Fruit fly (Drosophila melanogaster) whole organism, embryonic: Measurements from ENCODE around the gene CG10628.
A peak's percentile ranks its signal among the peaks of the same experiment; 100 is the strongest.

Experiments used
- ATbp ChIP-seq: fragments of 200-800 bp; sonication (Bioruptor generic); optimal IDR thresholded peaks from 2 replicates; lab custom pipeline; 2017; ENCODE audit warnings: missing biosample characterization, mild to moderate bottlenecking, missing genetic modification characterization, missing genetic modification reagents
- BtbVII ChIP-seq: fragments of 200-800 bp; sonication (Bioruptor generic); optimal IDR thresholded peaks from 3 replicates; lab custom pipeline; 2017; ENCODE audit warnings: missing biosample characterization, mild to moderate bottlenecking, missing genetic modification characterization
- CG11085 ChIP-seq: fragments of 200-800 bp; sonication (Bioruptor generic); IDR thresholded peaks from 2 replicates; pipeline ENCODE4 v1.3.6; 2022; ENCODE audit warnings: missing biosample characterization, missing genetic modification characterization
- CG12219 ChIP-seq: fragments of 200-800 bp; sonication (Bioruptor generic); optimal IDR thresholded peaks from 3 replicates; lab custom pipeline; 2018; ENCODE audit warnings: missing biosample characterization, mild to moderate bottlenecking, missing genetic modification characterization
- CG12391 ChIP-seq: fragments of 200-800 bp; sonication (Bioruptor generic); optimal IDR thresholded peaks from 3 replicates; lab custom pipeline; 2018; ENCODE audit warnings: missing biosample characterization, mild to moderate bottlenecking, missing genetic modification characterization, moderate library complexity
- CG13775 ChIP-seq: fragments of 200-800 bp; sonication (Bioruptor generic); optimal IDR thresholded peaks from 3 replicates; lab custom pipeline; 2017; ENCODE audit warnings: missing biosample characterization, mild to moderate bottlenecking, missing genetic modification characterization
- CG14667 ChIP-seq: fragments of 200-800 bp; sonication (Bioruptor generic); IDR thresholded peaks from 2 replicates; pipeline ENCODE4 v1.3.6; 2022; ENCODE audit warnings: missing biosample characterization, missing genetic modification characterization
- CG14710 ChIP-seq: fragments of 200-800 bp; sonication (Bioruptor generic); optimal IDR thresholded peaks from 3 replicates; lab custom pipeline; 2019; ENCODE audit warnings: missing biosample characterization, mild to moderate bottlenecking, missing genetic modification characterization, moderate library complexity
- CG14965 ChIP-seq: fragments of 200-800 bp; sonication (Bioruptor generic); optimal IDR thresholded peaks from 2 replicates; lab custom pipeline; 2016; ENCODE audit warnings: missing biosample characterization, missing genetic modification characterization, borderline replicate concordance
- CG1647 ChIP-seq: fragments of 200-800 bp; sonication (Bioruptor generic); optimal IDR thresholded peaks from 3 replicates; lab custom pipeline; 2016; ENCODE audit warnings: missing biosample characterization, missing genetic modification characterization
- CG17829 ChIP-seq: fragments of 200-800 bp; optimal IDR thresholded peaks from 2 replicates; lab custom pipeline; 2019; ENCODE audit warnings: missing biosample characterization, mild to moderate bottlenecking, missing genetic modification characterization, moderate library complexity
- CG2116 ChIP-seq: fragments of 200-800 bp; sonication (Bioruptor generic); optimal IDR thresholded peaks from 3 replicates; lab custom pipeline; 2018; ENCODE audit warnings: missing biosample characterization, mild to moderate bottlenecking, missing genetic modification characterization
- CG31224 ChIP-seq: fragments of 200-800 bp; sonication (Bioruptor generic); IDR thresholded peaks from 2 replicates; pipeline ENCODE4 v1.3.6; 2022; ENCODE audit warnings: missing biosample characterization, missing genetic modification characterization
- CG3281 ChIP-seq: fragments of 200-800 bp; sonication (Bioruptor generic); optimal IDR thresholded peaks from 3 replicates; lab custom pipeline; 2017; ENCODE audit warnings: missing biosample characterization, mild to moderate bottlenecking, missing genetic modification characterization
- CG42726 ChIP-seq: fragments of 200-800 bp; sonication (Bioruptor generic); IDR thresholded peaks from 2 replicates; pipeline ENCODE4 v1.3.6; 2022; ENCODE audit warnings: missing biosample characterization, missing genetic modification characterization; ENCODE audit not compliant: partially characterized antibody
- CG6683 ChIP-seq: fragments of 200-800 bp; sonication (Bioruptor generic); optimal IDR thresholded peaks from 2 replicates; lab custom pipeline; 2017; ENCODE audit warnings: missing biosample characterization, mild to moderate bottlenecking, missing genetic modification characterization, missing genetic modification reagents
- CG6765 ChIP-seq: fragments of 200-800 bp; sonication (Bioruptor generic); optimal IDR thresholded peaks from 3 replicates; lab custom pipeline; 2017; ENCODE audit warnings: missing biosample characterization, mild to moderate bottlenecking, missing genetic modification characterization
- CG6791 ChIP-seq: fragments of 200-800 bp; sonication (Bioruptor generic); IDR thresholded peaks from 3 replicates; pipeline ENCODE4 v1.3.6; 2022; ENCODE audit warnings: missing biosample characterization, missing genetic modification characterization; ENCODE audit not compliant: partially characterized antibody
- CG6854 ChIP-seq: fragments of 200-800 bp; sonication (Bioruptor generic); optimal IDR thresholded peaks from 3 replicates; lab custom pipeline; 2017; ENCODE audit warnings: missing biosample characterization, mild to moderate bottlenecking, missing genetic modification characterization
- CG7271 ChIP-seq: fragments of 200-800 bp; sonication (Bioruptor generic); optimal IDR thresholded peaks from 2 replicates; lab custom pipeline; 2018; ENCODE audit warnings: missing biosample characterization, mild to moderate bottlenecking, missing genetic modification characterization, moderate library complexity
- CG7357 ChIP-seq: fragments of 200-800 bp; sonication (Bioruptor generic); IDR thresholded peaks from 3 replicates; pipeline ENCODE4 v1.3.6; 2022; ENCODE audit warnings: missing biosample characterization, missing genetic modification characterization
- CG8359 ChIP-seq: fragments of 200-800 bp; sonication (Bioruptor generic); optimal IDR thresholded peaks from 2 replicates; lab custom pipeline; 2017; ENCODE audit warnings: missing biosample characterization, mild to moderate bottlenecking, missing genetic modification characterization, borderline replicate concordance
- CG8944 ChIP-seq: fragments of 200-800 bp; sonication (Bioruptor generic); optimal IDR thresholded peaks from 3 replicates; lab custom pipeline; 2016; ENCODE audit warnings: missing biosample characterization, missing genetic modification characterization
- D ChIP-seq, 2 experiments: fragments of 200-800 bp in 1 of 2; fragments of >200 bp in 1 of 2; sonication (Bioruptor generic) in 1 of 2; optimal IDR thresholded peaks; 2 replicates in 1 of 2; 3 replicates in 1 of 2; lab custom pipeline; 2017; ENCODE audit warnings: mild to moderate bottlenecking in 1 of 2, missing biosample characterization in 1 of 2, missing genetic modification characterization in 1 of 2, missing genetic modification reagents in 1 of 2
- Dref ChIP-seq: fragments of 200-800 bp; sonication (Bioruptor generic); IDR thresholded peaks from 2 replicates; pipeline ENCODE4 v1.3.6; 2022; ENCODE audit warnings: missing biosample characterization, missing genetic modification characterization
- E2f2 ChIP-seq: fragments of 200-800 bp; sonication (Bioruptor generic); IDR thresholded peaks from 2 replicates; pipeline ENCODE4 v1.3.6; 2022; ENCODE audit warnings: missing biosample characterization, missing genetic modification characterization
- ERR ChIP-seq: fragments of 200-800 bp; sonication (Bioruptor generic); optimal IDR thresholded peaks from 2 replicates; lab custom pipeline; 2016; ENCODE audit warnings: missing biosample characterization, missing genetic modification characterization
- Ets97D ChIP-seq: fragments of 200-800 bp; sonication (Bioruptor generic); optimal IDR thresholded peaks from 3 replicates; lab custom pipeline; 2016; ENCODE audit warnings: missing biosample characterization, missing genetic modification characterization
- Hr78 ChIP-seq, 2 experiments: fragments of 200-800 bp in 1 of 2; fragments of >200 bp in 1 of 2; sonication (Bioruptor generic) in 1 of 2; optimal IDR thresholded peaks; 2 replicates each; lab custom pipeline; 2017 to 2019; ENCODE audit warnings: missing biosample characterization in 2 of 2, missing genetic modification characterization in 2 of 2, mild to moderate bottlenecking in 1 of 2, moderate library complexity in 1 of 2
- Jarid2 ChIP-seq: fragments of 200-800 bp; sonication (Bioruptor generic); optimal IDR thresholded peaks from 3 replicates; lab custom pipeline; 2017; ENCODE audit warnings: mild to moderate bottlenecking, missing biosample characterization, missing genetic modification reagents, missing genetic modification characterization
- Med ChIP-seq: fragments of 200-800 bp; sonication (Bioruptor generic); peaks from one replicate; lab custom pipeline; 2016; ENCODE audit warnings: missing biosample characterization, missing genetic modification characterization, mild to moderate bottlenecking, inconsistent platforms, moderate library complexity
- Meics ChIP-seq: fragments of 200-800 bp; sonication (Bioruptor generic); optimal IDR thresholded peaks from 2 replicates; lab custom pipeline; 2017; ENCODE audit warnings: missing biosample characterization, mild to moderate bottlenecking, missing genetic modification characterization
- NC2β ChIP-seq: fragments of 200-800 bp; sonication (Bioruptor generic); optimal IDR thresholded peaks from 2 replicates; lab custom pipeline; 2016; ENCODE audit warnings: missing biosample characterization, missing genetic modification characterization
- Tbp ChIP-seq: fragments of >200 bp; optimal IDR thresholded peaks from 2 replicates; lab custom pipeline; 2018; ENCODE audit warnings: missing biosample characterization, missing genetic modification characterization
- Usf ChIP-seq: fragments of 200-800 bp; sonication (Bioruptor generic); optimal IDR thresholded peaks from 2 replicates; lab custom pipeline; 2017; ENCODE audit warnings: missing genotype, missing biosample characterization, missing genetic modification characterization
- aop ChIP-seq: fragments of 200-800 bp; sonication (Bioruptor generic); IDR thresholded peaks from 2 replicates; pipeline ENCODE4 v1.3.6; 2022; ENCODE audit warnings: missing biosample characterization, missing genetic modification characterization
- ash1 ChIP-seq: fragments of 200-800 bp; sonication (Bioruptor generic); optimal IDR thresholded peaks from 2 replicates; lab custom pipeline; 2018; ENCODE audit warnings: missing biosample characterization, mild to moderate bottlenecking, missing genetic modification characterization
- bbx ChIP-seq: fragments of 200-800 bp; sonication (Bioruptor generic); IDR thresholded peaks from 2 replicates; pipeline ENCODE4 v1.3.6; 2022; ENCODE audit warnings: missing biosample characterization, missing genetic modification characterization; ENCODE audit not compliant: partially characterized antibody
- crp ChIP-seq, 2 experiments: fragments of 200-800 bp; sonication (Bioruptor generic); optimal IDR thresholded peaks; 2 replicates in 1 of 2; 3 replicates in 1 of 2; lab custom pipeline; 2017; ENCODE audit warnings: missing biosample characterization in 2 of 2, missing genetic modification characterization in 2 of 2, mild to moderate bottlenecking in 1 of 2, moderate library complexity in 1 of 2
- disco-r ChIP-seq: fragments of 200-800 bp; sonication (Bioruptor generic); optimal IDR thresholded peaks from 2 replicates; lab custom pipeline; 2016; ENCODE audit warnings: missing biosample characterization, missing genetic modification characterization
- ems ChIP-seq: fragments of 200-800 bp; sonication (Bioruptor generic); optimal IDR thresholded peaks from 3 replicates; lab custom pipeline; 2016; ENCODE audit warnings: missing biosample characterization, missing genetic modification characterization
- jigr1 ChIP-seq: fragments of 200-800 bp; sonication (Bioruptor generic); IDR thresholded peaks from 3 replicates; pipeline ENCODE4 v1.3.6; 2022; ENCODE audit warnings: missing biosample characterization, missing genetic modification characterization
- mirr ChIP-seq: fragments of 200-800 bp; sonication (Bioruptor generic); optimal IDR thresholded peaks from 3 replicates; lab custom pipeline; 2018; ENCODE audit warnings: missing biosample characterization, mild to moderate bottlenecking, missing genetic modification characterization
- nau ChIP-seq: fragments of 200-800 bp; sonication (Bioruptor generic); optimal IDR thresholded peaks from 3 replicates; lab custom pipeline; 2017; ENCODE audit warnings: missing biosample characterization, mild to moderate bottlenecking, missing genetic modification characterization, missing genetic modification reagents
- otp ChIP-seq: fragments of 200-800 bp; sonication (Bioruptor generic); IDR thresholded peaks from 3 replicates; pipeline ENCODE4, ENCODE4 v1.3.6; 2022; ENCODE audit warnings: missing biosample characterization, missing genetic modification characterization
- pfk ChIP-seq: fragments of 200-800 bp; sonication (Bioruptor generic); optimal IDR thresholded peaks from 2 replicates; lab custom pipeline; 2018; ENCODE audit warnings: missing biosample characterization, mild to moderate bottlenecking, missing genetic modification characterization, moderate library complexity
- psq ChIP-seq: fragments of 200-800 bp; sonication (Bioruptor generic); optimal IDR thresholded peaks from 2 replicates; lab custom pipeline; 2017; ENCODE audit warnings: missing biosample characterization, missing genetic modification characterization
- pzg ChIP-seq: fragments of 200-800 bp; sonication (Bioruptor generic); optimal IDR thresholded peaks from 3 replicates; lab custom pipeline; 2018; ENCODE audit warnings: missing biosample characterization, mild to moderate bottlenecking, missing genetic modification characterization, moderate library complexity
- schlank ChIP-seq: fragments of 200-800 bp; sonication (Bioruptor generic); optimal IDR thresholded peaks from 2 replicates; lab custom pipeline; 2018; ENCODE audit warnings: missing biosample characterization, mild to moderate bottlenecking, missing genetic modification characterization
- tin ChIP-seq: fragments of 200-800 bp; sonication (Bioruptor generic); optimal IDR thresholded peaks from 3 replicates; lab custom pipeline; 2016; ENCODE audit warnings: missing biosample characterization, missing genetic modification characterization

Gene CG10628

DNA sequence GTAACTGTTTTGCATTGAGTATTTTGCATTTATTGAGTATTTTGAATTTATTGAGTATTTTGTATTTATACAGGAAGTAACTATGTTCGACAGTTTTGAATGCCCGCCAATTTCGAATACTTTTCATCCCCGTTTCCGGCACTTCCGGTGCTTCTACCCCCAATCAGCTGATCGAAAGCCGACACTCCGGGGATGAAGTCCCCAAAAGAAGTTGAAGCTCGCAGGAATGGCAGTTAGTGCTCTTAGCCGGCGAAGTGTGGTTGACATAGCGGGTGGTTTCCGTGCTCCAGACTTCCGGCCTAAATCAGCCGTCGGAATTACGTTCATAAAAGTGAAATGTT, 37.7 kb upstream of the CG10628 start, which contains the start of gene sick (continued):
- TF ChIP-seq jigr1 (GFP tag; lab: Robert Waterston, UW) (no peak), pzg (GFP tag; lab: Kevin White, UChicago) (no peak), mirr (peak; percentile 27), ems (GFP tag; lab: Kevin White, UChicago) (no peak), disco-r (GFP tag; lab: Kevin White, UChicago) (no peak), CG42726 (GFP tag; lab: Robert Waterston, UW) (no peak), CG7357 (GFP tag; lab: Robert Waterston, UW) (0 out of 3 replicates have a peak, but pooled peaks have one; percentile 1), CG3281 (GFP tag; lab: Kevin White, UChicago) (peak; percentile 58), CG6683 (GFP tag; lab: Kevin White, UChicago) (peak; percentile 7), tin (no peak), CG31224 (0 out of 2 replicates have a peak, but pooled peaks have one; percentile 7), Hr78 (GFP tag; optimal IDR thresholded peaks at IDR 0.05; lab: Kevin White, UChicago) (no peak), CG14965 (GFP tag; lab: Kevin White, UChicago) (no peak), CG11085 (GFP tag; lab: Robert Waterston, UW) (no peak), Tbp (GFP tag; lab: Kevin White, UChicago) (no peak), ERR (GFP tag; lab: Kevin White, UChicago) (no peak), CG8359 (GFP tag; lab: Kevin White, UChicago) (peak; percentile 28), E2f2 (GFP tag; lab: Robert Waterston, UW) (peak; percentile 54), ATbp (GFP tag; lab: Kevin White, UChicago) (peak; percentile 36), aop (GFP tag; lab: Robert Waterston, UW) (no peak), CG7271 (tag; lab: Kevin White, UChicago) (peak; percentile 32), crp (GFP tag; optimal IDR thresholded peaks at IDR 0.05; lab: Kevin White, UChicago) (peak in 1 of 2 experiments; percentile 70), CG13775 (peak; percentile 40), bbx (GFP tag; lab: Robert Waterston, UW) (no peak), otp (GFP tag; lab: Robert Waterston, UW) (0 out of 3 replicates have a peak, but pooled peaks have one; percentile 12), CG6854 (GFP tag; lab: Kevin White, UChicago) (peak; percentile 59), CG6765 (peak; percentile 80), D (optimal IDR thresholded peaks at IDR 0.05; lab: Kevin White, UChicago) (no peak), D (GFP tag; optimal IDR thresholded peaks at IDR 0.05; lab: Kevin White, UChicago) (no peak), Dref (no peak), ash1 (no peak), CG14667 (no peak), CG8944 (no peak), CG12391 (peak; percentile 35), CG17829 (tag; lab: Kevin White, UChicago) (no peak), Ets97D (peak; percentile 95), NC2β (GFP tag; lab: Kevin White, UChicago) (no peak), nau (GFP tag; lab: Kevin White, UChicago) (peak; percentile 47), schlank (tag; lab: Kevin White, UChicago) (peak; percentile 18), pfk (GFP tag; lab: Kevin White, UChicago) (peak; percentile 29), psq (GFP tag; lab: Kevin White, UChicago) (no peak), Meics (GFP tag; lab: Kevin White, UChicago) (peak; percentile 39), BtbVII (GFP tag; lab: Kevin White, UChicago) (peak; percentile 54), Jarid2 (peak; percentile 46), CG12219 (GFP tag; lab: Kevin White, UChicago) (peak; percentile 32), CG2116 (peak; percentile 64), Med (GFP tag; lab: Kevin White, UChicago) (peak; percentile 69), CG14710 (tag; lab: Kevin White, UChicago) (peak; percentile 48), CG6791 (GFP tag; lab: Robert Waterston, UW) (no peak), CG1647 (no peak), Usf (GFP tag; lab: Kevin White, UChicago) (no peak)
